Worm (Caenorhabditis elegans): ENCODE results near the gene F31D4.5.

Gene F31D4.5

ce11 chrV:20847743-20848229 lies 6.1 kb upstream of the F31D4.5 start:
- TF ChIP-seq tbx-2 (tag; optimal IDR thresholded peaks at IDR 0.05) (peak; percentile 12), lsy-12 (tag; optimal IDR thresholded peaks at IDR 0.05) (no peak), lin-15B (tag; optimal IDR thresholded peaks at IDR 0.05) (no peak), nhr-43 (tag; optimal IDR thresholded peaks at IDR 0.05; ENCODE audit: poor library complexity, severe bottlenecking) (peak; percentile 22), ztf-4 (tag; optimal IDR thresholded peaks at IDR 0.05) (peak; percentile 35), pha-4 (tag; optimal IDR thresholded peaks at IDR 0.05) (peak; percentile 13), ama-1 (optimal IDR thresholded peaks at IDR 0.05) (peak; percentile 88)

ce11 chrV:20850580-20850979 lies 3.3 kb upstream of the F31D4.5 start, which contains the start of gene clec-264:
Gene clec-264 (minus strand): TSS chrV:20850701.
- TF ChIP-seq daf-12 (tag; optimal IDR thresholded peaks at IDR 0.05), result no peak
- TF ChIP-seq egl-5 (tag; optimal IDR thresholded peaks at IDR 0.05), result peak; percentile 14
- TF ChIP-seq zag-1 (tag; optimal IDR thresholded peaks at IDR 0.05), result no peak

- TF ChIP-seq fkh-10 (GFP tag; optimal IDR thresholded peaks at IDR 0.05) (no peak), hmg-11 (tag; optimal IDR thresholded peaks at IDR 0.05) (peak; percentile 85), R02D3.7 (tag; optimal IDR thresholded peaks at IDR 0.05) (no peak), fos-1 (tag; optimal IDR thresholded peaks at IDR 0.05) (no peak), ceh-9 (tag; optimal IDR thresholded peaks at IDR 0.05) (no peak), nhr-23 (tag; optimal IDR thresholded peaks at IDR 0.05) (peak; percentile 52), nhr-43 (tag; optimal IDR thresholded peaks at IDR 0.05; ENCODE audit: poor library complexity, severe bottlenecking) (peak; percentile 65), snpc-4 (tag; optimal IDR thresholded peaks at IDR 0.05) (peak; percentile 45), nhr-12 (tag; optimal IDR thresholded peaks at IDR 0.05) (no peak), mml-1 (tag; optimal IDR thresholded peaks at IDR 0.05) (no peak), skn-1 (tag; optimal IDR thresholded peaks at IDR 0.05) (no peak), jun-1 (tag; optimal IDR thresholded peaks at IDR 0.05) (no peak), elt-3 (tag; optimal IDR thresholded peaks at IDR 0.05) (no peak), mdl-1 (tag; optimal IDR thresholded peaks at IDR 0.05) (no peak), ceh-28 (tag; optimal IDR thresholded peaks at IDR 0.05) (no peak), daf-12 (tag; optimal IDR thresholded peaks at IDR 0.05) (no peak), unc-39 (tag; optimal IDR thresholded peaks at IDR 0.05) (no peak), nhr-67 (tag; optimal IDR thresholded peaks at IDR 0.05) (no peak), ceh-16 (tag; optimal IDR thresholded peaks at IDR 0.05) (no peak), ZK546.5 (tag; optimal IDR thresholded peaks at IDR 0.05) (no peak), ztf-11 (tag; optimal IDR thresholded peaks at IDR 0.05) (no peak), nfya-1 (tag; optimal IDR thresholded peaks at IDR 0.05; ENCODE audit: insufficient read depth) (peak; percentile 59), nhr-77 (tag; optimal IDR thresholded peaks at IDR 0.05) (no peak), egl-5 (tag; optimal IDR thresholded peaks at IDR 0.05) (no peak), ceh-82 (tag; optimal IDR thresholded peaks at IDR 0.05) (no peak), pha-4 (tag; optimal IDR thresholded peaks at IDR 0.05) (no peak), lin-15B (tag; optimal IDR thresholded peaks at IDR 0.05) (no peak), eor-1 (tag; optimal IDR thresholded peaks at IDR 0.05) (no peak), unc-62 (GFP tag; optimal IDR thresholded peaks at IDR 0.05) (no peak), lin-39 (tag; optimal IDR thresholded peaks at IDR 0.05) (peak; percentile 13), ama-1 (optimal IDR thresholded peaks at IDR 0.05) (no peak), tbx-2 (tag; optimal IDR thresholded peaks at IDR 0.05) (no peak), nhr-237 (tag; optimal IDR thresholded peaks at IDR 0.05) (no peak), sea-2 (GFP tag; optimal IDR thresholded peaks at IDR 0.05) (no peak), pqm-1 (tag; optimal IDR thresholded peaks at IDR 0.05) (no peak), elt-2 (tag; optimal IDR thresholded peaks at IDR 0.05) (no peak)
Measured at ce11 chrV:20851847-20852386, 2.0 kb upstream of the F31D4.5 start, which contains the start of gene ndua-1. Gene ndua-1 (minus strand): TSS chrV:20851897.

ce11 chrV:20861080-20861479 lies 7.2 kb downstream of the F31D4.5 start, which contains the start of gene try-4:
Gene try-4 (minus strand): TSS chrV:20861153.
- no peak for TF ChIP-seq egl-27 (tag; optimal IDR thresholded peaks at IDR 0.05)
- TF ChIP-seq fkh-10 (GFP tag; optimal IDR thresholded peaks at IDR 0.05), result no peak
- TF ChIP-seq nhr-25 (tag; optimal IDR thresholded peaks at IDR 0.05), result peak; percentile 55
- no peak for TF ChIP-seq egl-5 (tag; optimal IDR thresholded peaks at IDR 0.05)

All from whole organism, L3 larva.